Worm (Caenorhabditis elegans): ENCODE data around the gene F59F5.5.

F59F5.5 gene

DNA sequence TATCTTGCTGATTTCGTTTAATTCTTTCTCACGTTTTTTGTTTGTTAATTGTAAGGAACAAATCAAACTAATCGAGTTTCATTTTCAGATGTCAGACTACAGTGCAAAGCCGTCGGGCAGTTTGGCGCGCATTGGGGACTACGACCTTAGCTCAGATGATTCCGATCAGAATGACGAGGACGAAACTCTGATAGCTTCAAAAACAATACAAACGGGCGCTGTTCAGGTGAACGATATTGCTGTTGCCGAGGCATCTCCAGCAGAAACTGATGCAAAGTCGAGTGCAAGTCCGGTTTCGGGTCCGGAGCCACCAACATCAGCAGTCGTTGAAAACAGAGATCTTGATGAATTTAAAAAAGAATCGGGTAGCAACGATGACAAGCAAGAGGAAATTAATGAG is 23.4 kb downstream of the F59F5.5 start, which contains the start of gene bet-2:
Gene bet-2, plus strand, starts transcription at position 89 of the 400 bp plus-strand sequence.
- TF ChIP-seq sma-9 (GFP tag; optimal IDR thresholded peaks at IDR 0.05) (no peak), sma-9 (tag; optimal IDR thresholded peaks at IDR 0.05) (no peak), R02D3.7 (tag; optimal IDR thresholded peaks at IDR 0.05) (no peak), elt-3 (tag; optimal IDR thresholded peaks at IDR 0.05) (no peak), ama-1 (optimal IDR thresholded peaks at IDR 0.05) (no peak), ZK546.5 (tag; optimal IDR thresholded peaks at IDR 0.05) (no peak), zag-1 (tag; optimal IDR thresholded peaks at IDR 0.05) (no peak), nhr-237 (tag; optimal IDR thresholded peaks at IDR 0.05) (no peak), lin-39 (tag; optimal IDR thresholded peaks at IDR 0.05) (no peak), nhr-11 (tag; optimal IDR thresholded peaks at IDR 0.05) (no peak), nhr-25 (tag; optimal IDR thresholded peaks at IDR 0.05) (no peak), Y55F3AM.14 (GFP tag; optimal IDR thresholded peaks at IDR 0.05) (no peak)

DNA sequence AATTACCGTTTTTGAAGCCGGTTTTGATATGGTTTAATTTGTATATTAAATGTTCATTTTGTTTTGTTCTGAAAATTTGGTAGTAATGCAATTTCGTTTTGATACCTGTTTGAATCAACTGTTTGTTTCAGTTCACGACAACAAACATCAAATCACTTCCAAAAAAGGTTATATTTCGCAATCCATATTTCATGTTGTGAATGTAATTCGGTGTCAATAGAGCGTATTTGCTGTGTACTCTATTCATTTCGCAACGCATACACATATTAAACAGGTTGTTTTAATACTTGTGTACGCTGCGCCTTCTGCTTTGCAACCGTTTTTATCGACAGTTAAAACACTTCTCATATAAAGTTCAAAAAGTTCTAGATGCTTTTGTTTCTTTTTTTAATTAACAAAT is 30.6 kb downstream of the F59F5.5 start:
- TF ChIP-seq peb-1 (tag; optimal IDR thresholded peaks at IDR 0.05) (no peak), blmp-1 (tag; optimal IDR thresholded peaks at IDR 0.05; ENCODE audit: insufficient read depth) (peak; percentile 38), nhr-21 (tag; optimal IDR thresholded peaks at IDR 0.05) (peak; percentile 38), ama-1 (optimal IDR thresholded peaks at IDR 0.05) (no peak), lin-13 (GFP tag; optimal IDR thresholded peaks at IDR 0.05) (peak; percentile 16), fos-1 (tag; optimal IDR thresholded peaks at IDR 0.05) (peak; percentile 73), nhr-6 (tag; optimal IDR thresholded peaks at IDR 0.05) (peak; percentile 54), mbf-1 (tag; optimal IDR thresholded peaks at IDR 0.05) (no peak), zag-1 (tag; optimal IDR thresholded peaks at IDR 0.05) (peak; percentile 21), nhr-12 (tag; optimal IDR thresholded peaks at IDR 0.05) (no peak), nhr-77 (tag; optimal IDR thresholded peaks at IDR 0.05) (no peak), unc-55 (GFP tag; optimal IDR thresholded peaks at IDR 0.05) (peak; percentile 93), lsy-2 (tag; optimal IDR thresholded peaks at IDR 0.05) (peak; percentile 37 to 62), nhr-10 (tag; optimal IDR thresholded peaks at IDR 0.05) (no peak), nhr-11 (tag; optimal IDR thresholded peaks at IDR 0.05) (no peak), ceh-16 (tag; optimal IDR thresholded peaks at IDR 0.05) (no peak), R02D3.7 (tag; optimal IDR thresholded peaks at IDR 0.05) (no peak), Y55F3AM.14 (GFP tag; optimal IDR thresholded peaks at IDR 0.05) (no peak), dmd-4 (tag; optimal IDR thresholded peaks at IDR 0.05) (no peak), ztf-1 (GFP tag; conservative IDR thresholded peaks at IDR 0.05) (no peak), elt-3 (tag; optimal IDR thresholded peaks at IDR 0.05) (no peak), sma-3 (GFP tag; optimal IDR thresholded peaks at IDR 0.05) (peak; percentile 54), snpc-4 (tag; optimal IDR thresholded peaks at IDR 0.05) (peak; percentile 9), egl-27 (tag; optimal IDR thresholded peaks at IDR 0.05) (no peak), lin-11 (tag; optimal IDR thresholded peaks at IDR 0.05) (no peak), nhr-237 (tag; optimal IDR thresholded peaks at IDR 0.05) (no peak), ztf-4 (tag; optimal IDR thresholded peaks at IDR 0.05) (no peak), nhr-25 (tag; optimal IDR thresholded peaks at IDR 0.05) (peak; percentile 82), ZK546.5 (tag; optimal IDR thresholded peaks at IDR 0.05) (no peak), mab-5 (tag; optimal IDR thresholded peaks at IDR 0.05) (no peak), mdl-1 (tag; optimal IDR thresholded peaks at IDR 0.05) (no peak), ceh-82 (tag; optimal IDR thresholded peaks at IDR 0.05) (peak; percentile 29), C34F6.9 (tag; optimal IDR thresholded peaks at IDR 0.05) (peak; percentile 92), unc-62 (GFP tag; optimal IDR thresholded peaks at IDR 0.05) (no peak), unc-39 (tag; optimal IDR thresholded peaks at IDR 0.05) (no peak), crh-2 (tag; optimal IDR thresholded peaks at IDR 0.05) (peak; percentile 77), ztf-11 (tag; optimal IDR thresholded peaks at IDR 0.05) (no peak), skn-1 (tag; optimal IDR thresholded peaks at IDR 0.05) (no peak), aly-2 (tag; optimal IDR thresholded peaks at IDR 0.05) (no peak), sma-9 (GFP tag; optimal IDR thresholded peaks at IDR 0.05) (peak; percentile 78), sma-9 (tag; optimal IDR thresholded peaks at IDR 0.05) (no peak), elt-1 (tag; optimal IDR thresholded peaks at IDR 0.05) (no peak), nhr-23 (tag; optimal IDR thresholded peaks at IDR 0.05) (no peak), gmeb-1 (tag; optimal IDR thresholded peaks at IDR 0.05) (peak; percentile 22), alr-1 (tag; optimal IDR thresholded peaks at IDR 0.05) (no peak), nhr-129 (tag; optimal IDR thresholded peaks at IDR 0.05) (peak; percentile 89), lin-39 (tag; optimal IDR thresholded peaks at IDR 0.05) (no peak), F13H6.1 (tag; optimal IDR thresholded peaks at IDR 0.05) (no peak), sem-4 (tag; optimal IDR thresholded peaks at IDR 0.05) (peak; percentile 25)
